Fruit fly (Drosophila melanogaster) whole organism, pupa: ENCODE results near the gene Naxd.

Source experiments
- CG10348 ChIP-seq: fragments of 200-800 bp; sonication (Bioruptor generic); IDR thresholded peaks from 2 replicates; pipeline ENCODE4 v1.3.6; 2022; ENCODE audit warnings: missing biosample characterization, missing genetic modification characterization
- CG12605 ChIP-seq: fragments of 200-800 bp; sonication (Bioruptor generic); IDR thresholded peaks from 2 replicates; pipeline ENCODE4 v1.3.6; 2022; ENCODE audit warnings: missing biosample characterization, missing genetic modification characterization
- CG13204 ChIP-seq: fragments of 200-800 bp; sonication (Bioruptor generic); optimal IDR thresholded peaks from 2 replicates; lab custom pipeline; 2018; ENCODE audit warnings: missing biosample characterization, mild to moderate bottlenecking, missing genetic modification characterization, moderate library complexity
- CG14655 ChIP-seq: fragments of 200-800 bp; sonication (Bioruptor generic); optimal IDR thresholded peaks from 3 replicates; lab custom pipeline; 2017; ENCODE audit warnings: mild to moderate bottlenecking, missing biosample characterization, missing genetic modification reagents, missing genetic modification characterization
- CG15710 ChIP-seq: fragments of 200-800 bp; sonication (Bioruptor generic); optimal IDR thresholded peaks from 2 replicates; lab custom pipeline; 2018; ENCODE audit warnings: missing biosample characterization, mild to moderate bottlenecking, missing genetic modification characterization, moderate library complexity
- CG17806 ChIP-seq: fragments of 200-800 bp; sonication (Bioruptor generic); optimal IDR thresholded peaks from 2 replicates; lab custom pipeline; 2018; ENCODE audit warnings: missing biosample characterization, mild to moderate bottlenecking, missing genetic modification characterization, moderate library complexity
- CG32121 ChIP-seq: fragments of 200-800 bp; sonication (Bioruptor generic); IDR thresholded peaks from 2 replicates; pipeline ENCODE4 v1.3.6; 2022; ENCODE audit warnings: missing biosample characterization, missing genetic modification characterization
- CG34367 ChIP-seq: fragments of 200-800 bp; sonication (Bioruptor generic); optimal IDR thresholded peaks from 2 replicates; lab custom pipeline; 2018; ENCODE audit warnings: missing biosample characterization, mild to moderate bottlenecking, missing genetic modification characterization
- CG4496 ChIP-seq: fragments of 200-800 bp; sonication (Bioruptor generic); IDR thresholded peaks from 3 replicates; pipeline ENCODE4 v1.3.6; 2022; ENCODE audit warnings: missing biosample characterization, missing genetic modification characterization
- CG8159 ChIP-seq: fragments of 200-800 bp; sonication (Bioruptor generic); optimal IDR thresholded peaks from 3 replicates; lab custom pipeline; 2018; ENCODE audit warnings: missing biosample characterization, mild to moderate bottlenecking, missing genetic modification characterization, moderate library complexity
- CG8301 ChIP-seq: fragments of 200-800 bp; sonication (Bioruptor generic); optimal IDR thresholded peaks from 2 replicates; lab custom pipeline; 2018; ENCODE audit warnings: missing biosample characterization, mild to moderate bottlenecking, missing genetic modification characterization
- CG9948 ChIP-seq: fragments of 200-800 bp; sonication (Bioruptor generic); optimal IDR thresholded peaks from 2 replicates; lab custom pipeline; 2018; ENCODE audit warnings: missing biosample characterization, mild to moderate bottlenecking, missing genetic modification characterization, moderate library complexity
- D1 ChIP-seq: fragments of 200-800 bp; sonication (Bioruptor generic); optimal IDR thresholded peaks from 2 replicates; lab custom pipeline; 2018; ENCODE audit warnings: missing biosample characterization, mild to moderate bottlenecking, missing genetic modification characterization, moderate library complexity
- EcR ChIP-seq: fragments of 200-800 bp; sonication (Bioruptor generic); optimal IDR thresholded peaks from 3 replicates; lab custom pipeline; 2019; ENCODE audit warnings: missing biosample characterization, missing genetic modification characterization, mild to moderate bottlenecking, moderate library complexity, missing genetic modification reagents
- Ets98B ChIP-seq: fragments of 200-800 bp; sonication (Bioruptor generic); IDR thresholded peaks from 2 replicates; pipeline ENCODE4 v1.3.6; 2022; ENCODE audit warnings: missing biosample characterization, missing genetic modification characterization
- Pif1A ChIP-seq: fragments of 200-800 bp; sonication (Bioruptor generic); optimal IDR thresholded peaks from 3 replicates; lab custom pipeline; 2016; ENCODE audit warnings: missing biosample characterization, missing genetic modification characterization
- Pif1B ChIP-seq: fragments of 200-800 bp; sonication (Bioruptor generic); optimal IDR thresholded peaks from 3 replicates; lab custom pipeline; 2016; ENCODE audit warnings: missing biosample characterization, missing genetic modification characterization
- Snoo ChIP-seq: fragments of 200-800 bp; sonication (Bioruptor generic); optimal IDR thresholded peaks from 3 replicates; lab custom pipeline; 2017; ENCODE audit warnings: missing biosample characterization, mild to moderate bottlenecking, missing genetic modification characterization, inconsistent platforms
- fd96Ca ChIP-seq: fragments of 200-800 bp; sonication (Bioruptor generic); IDR thresholded peaks from 3 replicates; pipeline ENCODE4 v1.3.6; 2022; ENCODE audit warnings: missing biosample characterization, missing genetic modification characterization
- gl ChIP-seq: fragments of 200-800 bp; sonication (Bioruptor generic); optimal IDR thresholded peaks from 2 replicates; lab custom pipeline; 2018; ENCODE audit warnings: missing biosample characterization, mild to moderate bottlenecking, missing genetic modification characterization
- rn ChIP-seq: fragments of 200-800 bp; sonication (Bioruptor generic); IDR thresholded peaks from 2 replicates; pipeline ENCODE4 v1.3.6; 2022; ENCODE audit warnings: missing biosample characterization, missing genetic modification characterization

Gene Naxd

DNA sequence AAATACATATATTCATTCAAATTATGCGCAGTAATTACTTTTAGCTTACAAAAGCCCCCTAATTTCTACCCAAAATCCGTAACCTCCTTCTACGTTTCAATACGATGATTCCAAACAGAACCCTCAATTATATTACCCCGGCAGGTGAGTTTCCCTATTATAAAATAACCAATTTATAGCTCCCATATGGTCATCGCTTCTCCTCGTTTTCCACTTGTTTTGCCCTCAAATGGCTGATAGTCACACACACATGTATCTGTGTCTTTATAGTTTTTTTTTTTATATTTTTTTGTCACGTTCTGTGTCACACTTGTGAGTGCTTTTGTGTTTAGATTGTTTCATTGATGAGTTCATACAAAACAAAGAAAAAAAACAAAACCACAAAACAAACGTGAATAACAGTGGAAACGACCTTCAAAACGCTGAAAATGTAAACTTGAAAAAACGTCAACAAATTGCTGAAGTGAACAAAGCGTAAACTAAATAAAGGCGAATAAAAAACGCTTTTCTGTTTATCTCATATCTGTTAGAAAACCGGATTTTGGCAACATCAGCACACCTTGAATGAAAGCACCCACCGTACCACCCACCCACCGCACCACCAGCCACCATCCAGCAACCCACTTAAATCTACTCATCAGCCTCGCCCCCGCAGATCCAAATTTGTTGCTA lies 26.2 kb downstream of the Naxd start:
- no peak for TF ChIP-seq CG17806 (tag; lab: Kevin White, UChicago)
- TF ChIP-seq EcR = no peak
- TF ChIP-seq CG4496 = 0 out of 3 replicates have a peak, but pooled peaks have one; percentile 22
- TF ChIP-seq CG32121 (GFP tag; lab: Robert Waterston, UW) = no peak

dm6 chr3L:19063410-19063752 lies 34.1 kb downstream of the Naxd start:
- TF ChIP-seq Ets98B (GFP tag; lab: Robert Waterston, UW) (peak; percentile 3; the same call in 1 of the 2 replicates), Pif1B (GFP tag; lab: Kevin White, UChicago) (no peak), CG12605 (peak; percentile 42; the same call in 1 of the 2 replicates), CG32121 (GFP tag; lab: Robert Waterston, UW) (0 out of 2 replicates have a peak, but pooled peaks have one; percentile 1), CG4496 (0 out of 3 replicates have a peak, but pooled peaks have one; percentile 25), gl (no peak), CG17806 (tag; lab: Kevin White, UChicago) (no peak), CG10348 (GFP tag; lab: Robert Waterston, UW) (no peak), CG9948 (tag; lab: Kevin White, UChicago) (no peak), fd96Ca (GFP tag; lab: Robert Waterston, UW) (no peak), CG8301 (no peak), EcR (no peak), rn (GFP tag; lab: Robert Waterston, UW) (no peak), CG13204 (no peak)

dm6 chr3L:19062472-19063409 lies 34.8 kb downstream of the Naxd start, which contains the start of the genes Ugt316A1 and Sfxn2:
Gene Ugt316A1 (minus strand): TSS chr3L:19062816.
Gene Sfxn2 (plus strand): TSS chr3L:19063165.
- TF ChIP-seq D1 (tag; lab: Kevin White, UChicago) (no peak), CG8159 (peak; percentile 35), Pif1B (GFP tag; lab: Kevin White, UChicago) (peak; percentile 52), CG4496 (peak; percentile 23), Snoo (tag; lab: Kevin White, UChicago) (peak; percentile 64), CG32121 (GFP tag; lab: Robert Waterston, UW) (peak; percentile 33), CG9948 (tag; lab: Kevin White, UChicago) (no peak), Ets98B (GFP tag; lab: Robert Waterston, UW) (peak; percentile 45; the same call in 1 of the 2 replicates), fd96Ca (GFP tag; lab: Robert Waterston, UW) (peak; percentile 50; the same call in 1 of the 3 replicates), CG8301 (peak; percentile 61), gl (peak; percentile 5), CG12605 (peak; percentile 63), CG17806 (tag; lab: Kevin White, UChicago) (no peak), rn (GFP tag; lab: Robert Waterston, UW) (no peak), Pif1A (GFP tag; lab: Kevin White, UChicago) (peak; percentile 79), CG13204 (peak; percentile 58), CG15710 (tag; lab: Kevin White, UChicago) (peak; percentile 36)

DNA sequence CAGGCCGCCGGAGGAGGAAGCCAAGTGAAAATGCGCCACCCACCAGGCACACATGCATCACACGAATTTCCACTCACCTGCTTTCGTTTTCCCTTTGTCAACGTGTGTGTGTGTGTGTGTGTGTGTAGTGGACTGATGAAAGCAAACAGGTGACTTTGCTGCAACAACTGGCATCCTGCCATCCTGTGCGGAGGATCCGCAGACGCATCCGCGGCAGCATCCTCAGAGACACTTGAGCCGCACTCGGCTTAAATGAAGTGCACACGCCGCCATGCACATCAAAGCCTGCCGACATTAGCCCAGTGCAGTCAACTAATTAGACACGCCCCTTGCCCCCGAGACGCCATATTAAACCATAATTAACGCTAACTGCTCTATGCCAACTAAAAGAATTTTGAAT lies 38.7 kb downstream of the Naxd start:
- TF ChIP-seq Pif1A (GFP tag; lab: Kevin White, UChicago) (no peak), CG4496 (0 out of 3 replicates have a peak, but pooled peaks have one; percentile 10)
- TF ChIP-seq, all 21 proteins: peak for 1

- TF ChIP-seq CG34367 (tag; lab: Kevin White, UChicago) = no peak
- TF ChIP-seq fd96Ca (GFP tag; lab: Robert Waterston, UW) = no peak
- TF ChIP-seq CG9948 (tag; lab: Kevin White, UChicago) = peak; percentile 33
- no peak for TF ChIP-seq Ets98B (GFP tag; lab: Robert Waterston, UW)
- peak; percentile 54 for TF ChIP-seq CG17806 (tag; lab: Kevin White, UChicago)
- no peak for TF ChIP-seq D1 (tag; lab: Kevin White, UChicago)
- peak; percentile 58 for TF ChIP-seq CG15710 (tag; lab: Kevin White, UChicago)
- TF ChIP-seq CG8159 = no peak
- no peak for TF ChIP-seq Snoo (tag; lab: Kevin White, UChicago)
- peak; percentile 59 for TF ChIP-seq CG14655 (GFP tag; lab: Kevin White, UChicago)
- peak; percentile 12 for TF ChIP-seq Pif1B (GFP tag; lab: Kevin White, UChicago)
- TF ChIP-seq CG8301 = no peak
- TF ChIP-seq gl = no peak
- no peak; the same call in 1 of the 2 replicates for TF ChIP-seq CG32121 (GFP tag; lab: Robert Waterston, UW)
- no peak for TF ChIP-seq CG4496
- no peak for TF ChIP-seq EcR
- no peak for TF ChIP-seq CG12605
- no peak for TF ChIP-seq Pif1A (GFP tag; lab: Kevin White, UChicago)
- no peak for TF ChIP-seq rn (GFP tag; lab: Robert Waterston, UW)
- TF ChIP-seq CG10348 (GFP tag; lab: Robert Waterston, UW) = no peak
- no peak for TF ChIP-seq CG13204
These were observed 40.6 kb downstream of the Naxd start for dm6 chr3L:19056857-19057324.
